Worm (Caenorhabditis elegans): ENCODE data around the gene F43C9.1.

DNA sequence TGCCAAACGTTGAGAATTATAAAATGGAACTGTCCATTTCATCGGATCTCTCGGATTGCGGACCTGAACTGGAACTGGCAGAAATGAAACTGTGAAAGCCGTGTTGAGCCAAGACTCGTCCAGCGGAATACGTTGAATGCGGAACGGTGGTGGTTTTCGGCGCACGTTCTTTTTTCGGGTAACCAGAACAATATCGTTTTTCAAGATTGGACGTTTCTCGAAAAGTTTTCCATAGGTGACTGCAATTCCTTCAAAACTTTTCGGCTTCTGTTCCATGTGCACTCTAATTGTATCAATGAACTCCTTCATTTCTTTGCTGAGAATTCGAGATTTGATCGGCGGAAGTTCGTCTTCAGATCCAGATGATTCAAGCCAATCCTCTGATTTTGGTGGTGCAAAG, 51.7 kb downstream of the F43C9.1 start:
- TF ChIP-seq dao-5 (tag; optimal IDR thresholded peaks at IDR 0.05) = no peak
- no peak for TF ChIP-seq him-1 (tag; optimal IDR thresholded peaks at IDR 0.05)
- no peak for TF ChIP-seq W03F9.2 (tag; optimal IDR thresholded peaks at IDR 0.05)

Data from whole organism, L4/young adult.